Worm (Caenorhabditis elegans): ENCODE data around the gene C27F2.6.

Gene C27F2.6

DNA sequence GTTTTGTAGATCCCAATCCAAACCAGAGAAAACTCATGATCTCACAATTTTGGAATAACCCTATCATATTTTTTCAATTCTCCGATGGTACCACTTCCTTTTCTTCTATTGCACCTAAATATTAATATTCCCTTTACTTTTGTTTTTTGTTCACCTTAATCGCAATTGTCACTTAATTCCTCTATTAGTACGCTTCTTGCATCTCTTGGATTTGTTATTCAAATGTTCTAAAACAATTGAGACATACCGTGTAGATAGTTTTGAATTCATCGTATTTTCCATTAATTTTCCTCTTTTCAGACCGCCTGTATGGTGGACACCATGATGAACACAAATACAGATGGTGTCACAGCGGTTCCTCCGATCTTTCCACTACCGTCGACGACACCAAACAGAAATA, 28.4 kb downstream of the C27F2.6 start, which contains the start of gene flh-2:
TSS of gene flh-2 (plus strand) at position 301 of the 400 bp plus-strand sequence.
- no peak for TF ChIP-seq Y75B8A.6 (GFP tag; IDR thresholded peaks at IDR 0.05)
- TF ChIP-seq zfp-2 (tag; optimal IDR thresholded peaks at IDR 0.05) = no peak
- TF ChIP-seq nhr-237 (tag; optimal IDR thresholded peaks at IDR 0.05) = no peak
- TF ChIP-seq nhr-42 (GFP tag; IDR thresholded peaks at IDR 0.05) = no peak
- no peak for TF ChIP-seq dmd-9 (GFP tag; IDR thresholded peaks at IDR 0.05)
- TF ChIP-seq nhr-48 (tag; optimal IDR thresholded peaks at IDR 0.05) = no peak
- TF ChIP-seq unc-130 (GFP tag; optimal IDR thresholded peaks at IDR 0.05) = no peak
- no peak for TF ChIP-seq duxl-1 (tag; optimal IDR thresholded peaks at IDR 0.05; ENCODE audit: poor library complexity)
- TF ChIP-seq ztf-11 (tag; optimal IDR thresholded peaks at IDR 0.05) = no peak
- no peak for TF ChIP-seq hmg-1.1 (GFP tag; IDR thresholded peaks at IDR 0.05)
- TF ChIP-seq ctbp-1 (GFP tag; IDR thresholded peaks at IDR 0.05) = no peak
- TF ChIP-seq egl-27 (tag; optimal IDR thresholded peaks at IDR 0.05) = no peak
- no peak for TF ChIP-seq gei-8 (GFP tag; optimal IDR thresholded peaks at IDR 0.05)
- no peak for TF ChIP-seq cey-2 (tag; optimal IDR thresholded peaks at IDR 0.05; ENCODE audit: borderline replicate concordance, insufficient read depth)
- TF ChIP-seq madf-9 (GFP tag; conservative IDR thresholded peaks at IDR 0.05) = no peak
- no peak for TF ChIP-seq lsy-2 (tag; optimal IDR thresholded peaks at IDR 0.05)
- no peak for TF ChIP-seq nhr-111 (GFP tag; optimal IDR thresholded peaks at IDR 0.05)
- no peak for TF ChIP-seq ceh-28 (tag; optimal IDR thresholded peaks at IDR 0.05)
- TF ChIP-seq F37D6.2 (tag; optimal IDR thresholded peaks at IDR 0.05) = no peak

ce11 chrIII:4951210-4951609, 29.1 kb downstream of the C27F2.6 start:
- TF ChIP-seq cey-2 (tag; optimal IDR thresholded peaks at IDR 0.05; ENCODE audit: borderline replicate concordance, insufficient read depth) = no peak
- TF ChIP-seq spr-1 (tag; optimal IDR thresholded peaks at IDR 0.05) = no peak
- 0 out of 2 replicates have a peak, but pooled peaks have one; percentile 23 for TF ChIP-seq egl-43 (GFP tag; IDR thresholded peaks at IDR 0.05)
- TF ChIP-seq fkh-10 (GFP tag; optimal IDR thresholded peaks at IDR 0.05) = no peak
- peak; percentile 66 for TF ChIP-seq aha-1 (tag)
- peak; percentile 26 for TF ChIP-seq hlh-11 (tag; optimal IDR thresholded peaks at IDR 0.05)
- peak; percentile 92 for TF ChIP-seq set-16 (GFP tag; IDR thresholded peaks at IDR 0.05)
- peak in 1 of 2 experiments; percentile 67 for TF ChIP-seq daf-16 (GFP tag; optimal IDR thresholded peaks at IDR 0.05)
- TF ChIP-seq daf-16 (tag; optimal IDR thresholded peaks at IDR 0.05) = peak; percentile 12
- no peak for TF ChIP-seq mxl-3 (GFP tag; optimal IDR thresholded peaks at IDR 0.05)

DNA sequence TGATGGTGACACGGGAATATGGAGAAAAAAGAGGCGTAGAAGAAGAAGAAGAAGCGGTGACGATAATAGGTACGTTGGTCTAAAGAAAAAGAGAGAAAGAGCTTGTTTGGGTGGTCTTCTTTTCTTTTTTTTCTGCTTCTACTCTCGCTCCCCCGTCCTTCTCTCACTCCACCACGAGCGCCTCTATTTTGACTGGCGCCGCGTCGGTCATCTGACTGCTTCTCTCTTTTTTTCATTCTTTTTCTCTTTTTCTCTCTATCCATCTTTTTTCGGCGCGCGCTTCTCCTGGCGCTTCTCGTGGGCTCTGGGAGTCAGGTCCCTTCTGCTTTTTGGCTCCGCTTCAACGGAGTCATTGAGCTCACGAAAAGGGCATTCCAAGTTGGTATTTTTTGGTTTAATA, 29.9 kb downstream of the C27F2.6 start:
- TF ChIP-seq T20F7.1 (GFP tag; optimal IDR thresholded peaks at IDR 0.05) (no peak), F37D6.2 (tag; optimal IDR thresholded peaks at IDR 0.05) (peak; percentile 7), lin-38 (GFP tag; IDR thresholded peaks at IDR 0.05) (0 out of 2 replicates have a peak, but pooled peaks have one; percentile 26), ces-1 (GFP tag; optimal IDR thresholded peaks at IDR 0.05) (no peak), egl-43 (GFP tag; IDR thresholded peaks at IDR 0.05) (peak; percentile 56; the same call in 1 of the 2 replicates), set-16 (GFP tag; IDR thresholded peaks at IDR 0.05) (peak; percentile 67), nhr-41 (GFP tag; IDR thresholded peaks at IDR 0.05) (no peak), nhr-48 (tag; optimal IDR thresholded peaks at IDR 0.05) (no peak), daf-16 (GFP tag; optimal IDR thresholded peaks at IDR 0.05) (no peak), daf-16 (tag; optimal IDR thresholded peaks at IDR 0.05) (no peak), nhr-111 (GFP tag; optimal IDR thresholded peaks at IDR 0.05) (no peak), lir-3 (tag; optimal IDR thresholded peaks at IDR 0.05) (no peak), ceh-44 (GFP tag; IDR thresholded peaks at IDR 0.05) (no peak), mdl-1 (tag; optimal IDR thresholded peaks at IDR 0.05) (peak; percentile 59 to 86), egl-27 (tag; optimal IDR thresholded peaks at IDR 0.05) (no peak), hlh-11 (tag; optimal IDR thresholded peaks at IDR 0.05) (peak; percentile 58), mep-1 (tag; optimal IDR thresholded peaks at IDR 0.05) (peak; percentile 55), F49E8.2 (tag; optimal IDR thresholded peaks at IDR 0.05; ENCODE audit: borderline replicate concordance) (no peak), nhr-11 (tag; optimal IDR thresholded peaks at IDR 0.05) (no peak), mes-2 (tag; optimal IDR thresholded peaks at IDR 0.05; ENCODE audit: poor library complexity, severe bottlenecking) (peak; percentile 25), D1046.2 (GFP tag; IDR thresholded peaks at IDR 0.05) (no peak), dmd-6 (GFP tag; IDR thresholded peaks at IDR 0.05) (no peak), tag-97 (GFP tag; IDR thresholded peaks at IDR 0.05) (no peak), nhr-42 (GFP tag; IDR thresholded peaks at IDR 0.05) (no peak), fkh-10 (GFP tag; optimal IDR thresholded peaks at IDR 0.05) (peak; percentile 23), ceh-82 (tag; optimal IDR thresholded peaks at IDR 0.05) (no peak), gei-8 (GFP tag; optimal IDR thresholded peaks at IDR 0.05) (no peak), rbr-2 (tag; optimal IDR thresholded peaks at IDR 0.05) (peak; percentile 63), unc-130 (GFP tag; optimal IDR thresholded peaks at IDR 0.05) (no peak), lin-15B (tag; optimal IDR thresholded peaks at IDR 0.05) (no peak), lin-29 (GFP tag; IDR thresholded peaks at IDR 0.05) (no peak)
